Fruit fly (Drosophila melanogaster) Kc167 (cell line): ENCODE measurements around the gene InR.

Experiments used
- Sin3A ChIP-seq: fragments of >200 bp; optimal IDR thresholded peaks from 2 replicates; lab custom pipeline; 2018; ENCODE audit warnings: missing external identifiers
- insv ChIP-seq: fragments of >200 bp; optimal IDR thresholded peaks from 3 replicates; lab custom pipeline; 2018; ENCODE audit warnings: missing external identifiers

DNA sequence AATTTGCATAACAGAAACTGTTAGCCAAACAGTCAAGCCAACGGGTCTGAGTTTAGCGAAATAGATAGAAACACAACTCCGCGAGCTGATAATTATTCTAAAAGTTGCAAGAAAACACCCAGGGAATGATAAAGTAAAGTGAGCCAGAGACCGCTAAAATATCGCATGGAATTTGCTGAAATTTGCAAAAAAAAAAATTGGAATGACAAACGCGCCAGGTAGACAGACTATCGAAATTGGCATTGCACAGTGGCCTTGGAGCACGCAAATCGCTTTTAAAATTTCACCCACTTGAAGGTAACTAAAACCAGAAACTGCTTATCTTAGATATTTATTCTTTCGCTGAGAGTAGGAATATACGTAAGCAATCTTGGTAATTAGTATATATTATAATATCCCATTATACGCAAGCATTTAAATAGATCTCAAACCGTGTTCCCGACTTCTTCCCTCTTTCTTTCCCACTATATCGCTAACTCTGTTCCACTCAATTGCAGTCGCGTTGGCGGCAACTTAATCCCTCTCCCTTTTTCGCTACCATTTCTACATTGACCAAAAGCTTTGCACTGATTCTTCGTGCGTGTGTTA lies 9.2 kb upstream of the InR start:
- no peak for TF ChIP-seq insv (lab: Kevin White, UChicago)
- no peak for TF ChIP-seq Sin3A
